Fruit fly (Drosophila melanogaster) whole organism, embryonic: ENCODE data around the gene AGO3.

Experiments
- B-H1 ChIP-seq: fragments of 200-800 bp; sonication (Bioruptor generic); IDR thresholded peaks from 3 replicates; pipeline ENCODE4 v1.3.6; 2022; ENCODE audit warnings: missing biosample characterization, missing genetic modification characterization
- Bgb ChIP-seq: fragments of 200-800 bp; sonication (Bioruptor generic); IDR thresholded peaks from 2 replicates; pipeline ENCODE4 v1.3.6; 2022; ENCODE audit warnings: missing biosample characterization, missing genetic modification characterization; ENCODE audit not compliant: partially characterized antibody
- CG1024 ChIP-seq: fragments of 200-800 bp; sonication (Bioruptor generic); IDR thresholded peaks from 2 replicates; pipeline ENCODE4 v1.3.6; 2022; ENCODE audit warnings: missing biosample characterization, missing genetic modification characterization
- CG11696 ChIP-seq: fragments of 200-800 bp; sonication (Bioruptor generic); IDR thresholded peaks from 2 replicates; pipeline ENCODE4 v1.3.6; 2022; ENCODE audit warnings: missing biosample characterization, missing genetic modification characterization
- CG12769 ChIP-seq: fragments of 200-800 bp; sonication (Bioruptor generic); optimal IDR thresholded peaks from 2 replicates; lab custom pipeline; 2019; ENCODE audit warnings: missing biosample characterization, mild to moderate bottlenecking, missing genetic modification characterization, moderate library complexity
- CG1603 ChIP-seq: fragments of 200-800 bp; sonication (Bioruptor generic); optimal IDR thresholded peaks from 2 replicates; lab custom pipeline; 2019; ENCODE audit warnings: missing biosample characterization, mild to moderate bottlenecking, missing genetic modification characterization, moderate library complexity
- CG1647 ChIP-seq: fragments of 200-800 bp; sonication (Bioruptor generic); optimal IDR thresholded peaks from 3 replicates; lab custom pipeline; 2016; ENCODE audit warnings: missing biosample characterization, missing genetic modification characterization
- CG17186 ChIP-seq: fragments of 200-800 bp; sonication (Bioruptor generic); optimal IDR thresholded peaks from 3 replicates; lab custom pipeline; 2017; ENCODE audit warnings: missing biosample characterization, missing genetic modification reagents, missing genetic modification characterization
- CG17802 ChIP-seq: fragments of 200-800 bp; sonication (Bioruptor generic); optimal IDR thresholded peaks from 2 replicates; lab custom pipeline; 2018; ENCODE audit warnings: missing biosample characterization, mild to moderate bottlenecking, missing genetic modification characterization, moderate library complexity
- CG1792 ChIP-seq: fragments of 200-800 bp; sonication (Bioruptor generic); optimal IDR thresholded peaks from 2 replicates; lab custom pipeline; 2016; ENCODE audit warnings: missing biosample characterization, missing genetic modification characterization
- CG2129 ChIP-seq: fragments of 200-800 bp; sonication (Bioruptor generic); IDR thresholded peaks from 2 replicates; pipeline ENCODE4 v1.3.6; 2022; ENCODE audit warnings: missing biosample characterization, missing genetic modification characterization; ENCODE audit not compliant: partially characterized antibody
- CG30020 ChIP-seq: fragments of 200-800 bp; optimal IDR thresholded peaks from 2 replicates; lab custom pipeline; 2019; ENCODE audit warnings: missing biosample characterization, mild to moderate bottlenecking, missing genetic modification characterization, moderate library complexity
- CG31441 ChIP-seq: fragments of 200-800 bp; sonication (Bioruptor generic); IDR thresholded peaks from 2 replicates; pipeline ENCODE4 v1.3.6; 2022; ENCODE audit warnings: missing biosample characterization, missing genetic modification characterization
- CG3847 ChIP-seq: fragments of 200-800 bp; sonication (Bioruptor generic); IDR thresholded peaks from 2 replicates; pipeline ENCODE4 v1.3.6; 2022; ENCODE audit warnings: missing biosample characterization, missing genetic modification characterization
- CG4730 ChIP-seq: fragments of 200-800 bp; sonication (Bioruptor generic); IDR thresholded peaks from 2 replicates; pipeline ENCODE4 v1.3.6; 2022; ENCODE audit warnings: missing biosample characterization, missing genetic modification characterization
- CG6254 ChIP-seq: fragments of 200-800 bp; sonication (Bioruptor generic); optimal IDR thresholded peaks from 3 replicates; lab custom pipeline; 2017; ENCODE audit warnings: mild to moderate bottlenecking, missing biosample characterization, missing genetic modification reagents, missing genetic modification characterization
- CG7357 ChIP-seq: fragments of 200-800 bp; sonication (Bioruptor generic); IDR thresholded peaks from 3 replicates; pipeline ENCODE4 v1.3.6; 2022; ENCODE audit warnings: missing biosample characterization, missing genetic modification characterization
- CG9437 ChIP-seq: fragments of 200-800 bp; sonication (Bioruptor generic); optimal IDR thresholded peaks from 2 replicates; lab custom pipeline; 2018; ENCODE audit warnings: missing biosample characterization, mild to moderate bottlenecking, missing genetic modification characterization
- CG9932 ChIP-seq: fragments of 200-800 bp; sonication (Bioruptor generic); IDR thresholded peaks from 2 replicates; pipeline ENCODE4 v1.3.6; 2022; ENCODE audit warnings: missing biosample characterization, missing genetic modification characterization
- Dref ChIP-seq: fragments of 200-800 bp; sonication (Bioruptor generic); IDR thresholded peaks from 2 replicates; pipeline ENCODE4 v1.3.6; 2022; ENCODE audit warnings: missing biosample characterization, missing genetic modification characterization
- Fer2 ChIP-seq: fragments of 200-800 bp; sonication (Bioruptor generic); optimal IDR thresholded peaks from 2 replicates; lab custom pipeline; 2018; ENCODE audit warnings: missing biosample characterization, mild to moderate bottlenecking, missing genetic modification characterization, moderate library complexity
- Lhr ChIP-seq: fragments of 200-800 bp; sonication (Bioruptor generic); optimal IDR thresholded peaks from 3 replicates; lab custom pipeline; 2017; ENCODE audit warnings: mild to moderate bottlenecking, missing biosample characterization, missing genetic modification reagents, missing genetic modification characterization
- Lim3 ChIP-seq: fragments of 200-800 bp; sonication (Bioruptor generic); IDR thresholded peaks from 2 replicates; pipeline ENCODE4 v1.3.6; 2022; ENCODE audit warnings: missing biosample characterization, missing genetic modification characterization
- Mrtf ChIP-seq: fragments of 200-800 bp; sonication (Bioruptor generic); IDR thresholded peaks from 3 replicates; pipeline ENCODE4 v1.3.6; 2022; ENCODE audit warnings: missing biosample characterization, missing genetic modification characterization
- NfI ChIP-seq: fragments of 200-800 bp; sonication (Bioruptor generic); optimal IDR thresholded peaks from 3 replicates; lab custom pipeline; 2018; ENCODE audit warnings: missing biosample characterization, mild to moderate bottlenecking, missing genetic modification characterization, moderate library complexity
- Opbp ChIP-seq: fragments of 200-800 bp; sonication (Bioruptor generic); IDR thresholded peaks from 3 replicates; pipeline ENCODE4 v1.3.6; 2022; ENCODE audit warnings: missing biosample characterization, missing genetic modification characterization; ENCODE audit not compliant: partially characterized antibody
- Ssrp ChIP-seq: fragments of 200-800 bp; sonication (Bioruptor generic); optimal IDR thresholded peaks from 2 replicates; lab custom pipeline; 2018; ENCODE audit warnings: missing biosample characterization, mild to moderate bottlenecking, missing genetic modification characterization, moderate library complexity
- br ChIP-seq: fragments of >200 bp; optimal IDR thresholded peaks from 2 replicates; lab custom pipeline; 2017
- bsh ChIP-seq, 2 experiments: fragments of 200-800 bp; sonication (Bioruptor generic); optimal IDR thresholded peaks; 2 replicates each; lab custom pipeline; 2017 to 2018; ENCODE audit warnings: mild to moderate bottlenecking in 2 of 2, missing biosample characterization in 2 of 2, missing genetic modification characterization in 2 of 2, moderate library complexity in 1 of 2
- cato ChIP-seq: fragments of 200-800 bp; sonication (Bioruptor generic); optimal IDR thresholded peaks from 2 replicates; lab custom pipeline; 2016; ENCODE audit warnings: missing biosample characterization, missing genetic modification characterization, borderline replicate concordance
- chinmo ChIP-seq: fragments of 200-800 bp; sonication (Bioruptor generic); IDR thresholded peaks from 4 replicates; pipeline ENCODE4 v1.3.6; 2022; ENCODE audit warnings: missing biosample characterization, missing genetic modification characterization; ENCODE audit not compliant: partially characterized antibody
- emc ChIP-seq: fragments of 200-800 bp; sonication (Bioruptor generic); optimal IDR thresholded peaks from 2 replicates; lab custom pipeline; 2016; ENCODE audit warnings: missing biosample characterization, missing genetic modification characterization
- gcm ChIP-seq: fragments of 200-800 bp; sonication (Bioruptor generic); optimal IDR thresholded peaks from 2 replicates; lab custom pipeline; 2019; ENCODE audit warnings: missing biosample characterization, mild to moderate bottlenecking, missing genetic modification characterization, moderate library complexity
- grn ChIP-seq: fragments of 200-800 bp; sonication (Bioruptor generic); optimal IDR thresholded peaks from 3 replicates; lab custom pipeline; 2017; ENCODE audit warnings: missing biosample characterization, missing genetic modification characterization
- gsb-n ChIP-seq: fragments of 200-800 bp; sonication (Bioruptor generic); optimal IDR thresholded peaks from 3 replicates; lab custom pipeline; 2018; ENCODE audit warnings: missing biosample characterization, mild to moderate bottlenecking, missing genetic modification characterization
- pum ChIP-seq: fragments of 200-800 bp; sonication (Bioruptor generic); optimal IDR thresholded peaks from 2 replicates; lab custom pipeline; 2016; ENCODE audit warnings: missing biosample characterization, missing genetic modification characterization
- sd ChIP-seq: fragments of 200-800 bp; sonication (Bioruptor generic); optimal IDR thresholded peaks from 3 replicates; lab custom pipeline; 2018; ENCODE audit warnings: missing biosample characterization, mild to moderate bottlenecking, missing genetic modification characterization, moderate library complexity
- sim ChIP-seq: fragments of 200-800 bp; sonication (Bioruptor generic); IDR thresholded peaks from 2 replicates; pipeline ENCODE4 v1.3.6; 2022; ENCODE audit warnings: missing biosample characterization, missing genetic modification characterization
- slou ChIP-seq: fragments of 200-800 bp; sonication (Bioruptor generic); optimal IDR thresholded peaks from 3 replicates; lab custom pipeline; 2016; ENCODE audit warnings: missing biosample characterization, missing genetic modification characterization
- ssp ChIP-seq: fragments of 200-800 bp; sonication (Bioruptor generic); IDR thresholded peaks from 2 replicates; pipeline ENCODE4 v1.3.6; 2022; ENCODE audit warnings: missing biosample characterization, missing genetic modification characterization
- stc ChIP-seq: fragments of 200-800 bp; sonication (Bioruptor generic); IDR thresholded peaks from 2 replicates; pipeline ENCODE4 v1.3.6; 2022; ENCODE audit warnings: missing biosample characterization, missing genetic modification characterization
- sug ChIP-seq: fragments of 200-800 bp; optimal IDR thresholded peaks from 2 replicates; lab custom pipeline; 2019; ENCODE audit warnings: missing biosample characterization, mild to moderate bottlenecking, missing genetic modification characterization, moderate library complexity
- wor ChIP-seq: fragments of 200-800 bp; sonication (Bioruptor generic); IDR thresholded peaks from 2 replicates; pipeline ENCODE4 v1.3.6; 2022; ENCODE audit warnings: missing biosample characterization, missing genetic modification characterization
- zfh1 ChIP-seq: fragments of 200-800 bp; sonication (Bioruptor generic); IDR thresholded peaks from 3 replicates; pipeline ENCODE4 v1.3.6; 2022; ENCODE audit warnings: missing biosample characterization, missing genetic modification characterization

AGO3 gene

DNA sequence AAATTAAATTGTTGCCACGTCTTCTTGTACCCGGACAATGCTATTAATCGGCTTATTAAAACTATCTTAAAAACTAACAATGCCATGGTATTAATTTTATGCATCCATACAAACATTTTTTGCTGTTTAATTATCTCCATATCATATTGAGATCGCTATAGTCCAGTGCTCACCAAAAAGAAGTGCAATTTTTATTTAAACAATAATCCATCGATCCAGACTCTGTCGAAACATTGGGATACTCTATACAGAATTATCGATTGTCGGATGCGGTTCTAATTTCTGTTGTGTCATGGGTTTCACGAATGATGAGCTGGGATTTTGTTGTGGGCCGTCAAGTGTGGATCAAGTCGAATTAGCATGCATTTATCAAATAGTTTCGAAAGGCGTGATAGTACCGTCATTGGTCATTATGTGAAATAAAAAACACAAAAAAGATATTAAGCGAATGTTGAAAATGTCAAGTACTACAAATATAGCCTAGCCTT, 29.1 kb downstream of the AGO3 start (continued):
- TF ChIP-seq CG4730 (no peak), Mrtf (GFP tag; lab: Robert Waterston, UW) (no peak)

DNA sequence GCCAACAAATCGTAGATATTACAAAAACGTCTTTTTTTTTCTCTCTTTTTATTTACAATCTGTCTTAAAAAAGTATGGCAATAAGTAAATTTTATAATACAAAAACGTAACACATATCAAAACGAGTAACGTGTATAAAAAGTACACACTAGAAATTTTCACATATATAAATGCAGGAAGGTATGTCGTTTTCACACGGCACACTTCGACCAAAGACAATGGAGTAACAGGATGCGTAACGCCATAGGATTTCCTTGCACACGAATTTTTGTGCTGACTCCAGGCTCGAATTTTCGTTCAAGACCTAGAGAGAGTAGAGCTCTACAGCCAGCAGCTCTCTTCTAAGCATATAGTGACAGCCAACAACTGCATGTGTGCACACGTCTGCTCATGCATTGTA, 34.9 kb downstream of the AGO3 start:
- peak; percentile 85 for TF ChIP-seq ssp
- no peak for TF ChIP-seq Dref (GFP tag; lab: Robert Waterston, UW)
- TF ChIP-seq wor (GFP tag; lab: Robert Waterston, UW): no peak
- TF ChIP-seq pum: no peak
- TF ChIP-seq Bgb (GFP tag; lab: Robert Waterston, UW): no peak
- TF ChIP-seq CG1792: no peak
- no peak for TF ChIP-seq br (lab: Kevin White, UChicago)
- TF ChIP-seq CG17186: no peak
- peak; percentile 87 for TF ChIP-seq CG1024 (GFP tag; lab: Robert Waterston, UW)
- no peak for TF ChIP-seq gcm (GFP tag; lab: Kevin White, UChicago)
- no peak for TF ChIP-seq sug (tag; lab: Kevin White, UChicago)
- no peak for TF ChIP-seq CG11696 (GFP tag; lab: Robert Waterston, UW)
- TF ChIP-seq CG17802 (tag; lab: Kevin White, UChicago): peak; percentile 86
- TF ChIP-seq chinmo (GFP tag; lab: Robert Waterston, UW): no peak
- no peak for TF ChIP-seq CG3847 (GFP tag; lab: Robert Waterston, UW)
- no peak for TF ChIP-seq emc (GFP tag; lab: Kevin White, UChicago)
- TF ChIP-seq Fer2 (tag; lab: Kevin White, UChicago): no peak
- no peak for TF ChIP-seq Lim3 (GFP tag; lab: Robert Waterston, UW)
- TF ChIP-seq CG6254 (GFP tag; lab: Kevin White, UChicago): no peak
- TF ChIP-seq gsb-n: no peak
- TF ChIP-seq zfh1: no peak
- no peak for TF ChIP-seq grn
- TF ChIP-seq Lhr (GFP tag; lab: Kevin White, UChicago): peak; percentile 25
- no peak for TF ChIP-seq stc (GFP tag; lab: Robert Waterston, UW)
- no peak for TF ChIP-seq NfI
- TF ChIP-seq sim (GFP tag; lab: Robert Waterston, UW): no peak
- no peak for TF ChIP-seq cato (GFP tag; lab: Kevin White, UChicago)
- peak; percentile 77 for TF ChIP-seq CG7357 (GFP tag; lab: Robert Waterston, UW)
- no peak for TF ChIP-seq CG12769 (tag; lab: Kevin White, UChicago)
- peak; percentile 93 for TF ChIP-seq CG30020 (tag; lab: Kevin White, UChicago)
- no peak for TF ChIP-seq sd (tag; lab: Kevin White, UChicago)
- TF ChIP-seq B-H1 (GFP tag; lab: Robert Waterston, UW): no peak
- TF ChIP-seq bsh (GFP tag; optimal IDR thresholded peaks at IDR 0.05; lab: Kevin White, UChicago): no peak
- no peak for TF ChIP-seq CG2129 (GFP tag; lab: Robert Waterston, UW)
- no peak for TF ChIP-seq Ssrp (tag; lab: Kevin White, UChicago)
- peak; percentile 9 for TF ChIP-seq CG9437 (GFP tag; lab: Kevin White, UChicago)
- TF ChIP-seq CG9932: no peak
- no peak for TF ChIP-seq Opbp (GFP tag; lab: Robert Waterston, UW)
- TF ChIP-seq CG31441: no peak
- no peak for TF ChIP-seq CG1647
- TF ChIP-seq CG1603 (tag; lab: Kevin White, UChicago): peak; percentile 65
- TF ChIP-seq slou (GFP tag; lab: Kevin White, UChicago): no peak
